Fruit fly (Drosophila melanogaster): Measurements from ENCODE around the gene AkhR.

The AkhR gene

dm6 chr2L:6667719-6668325 lies 48.2 kb downstream of the AkhR start, which contains the start of gene Galt (continued):
- peak; percentile 52 for TF ChIP-seq Xrp1 (GFP tag; IDR thresholded peaks at IDR 0.05)
- no peak for TF ChIP-seq Atf6 (GFP tag; IDR thresholded peaks at IDR 0.05)
- no peak for TF ChIP-seq Nf-YC (tag; optimal IDR thresholded peaks at IDR 0.05)
- no peak for TF ChIP-seq CTCF (GFP tag; optimal IDR thresholded peaks at IDR 0.05)
- TF ChIP-seq CG14965 (GFP tag; optimal IDR thresholded peaks at IDR 0.05; ENCODE audit: borderline replicate concordance): no peak
- no peak for TF ChIP-seq yki (optimal IDR thresholded peaks at IDR 0.05)
- no peak for TF ChIP-seq CG17802 (tag; optimal IDR thresholded peaks at IDR 0.05)
- 0 out of 2 replicates have a peak, but pooled peaks have one; percentile 21 for TF ChIP-seq CG32767 (GFP tag; IDR thresholded peaks at IDR 0.05)
- peak; percentile 70 for TF ChIP-seq vnd (GFP tag; IDR thresholded peaks at IDR 0.05; ENCODE audit: partially characterized antibody)
- no peak for TF ChIP-seq jigr1 (GFP tag; IDR thresholded peaks at IDR 0.05)
- no peak for TF ChIP-seq Atf-2 (GFP tag; optimal IDR thresholded peaks at IDR 0.05)
- no peak for TF ChIP-seq usp (GFP tag; optimal IDR thresholded peaks at IDR 0.05)
- no peak; the same call in 1 of the 2 replicates for TF ChIP-seq Awh (GFP tag; IDR thresholded peaks at IDR 0.05)
- no peak for TF ChIP-seq dati (GFP tag; IDR thresholded peaks at IDR 0.05)
- no peak for TF ChIP-seq Usf (GFP tag; optimal IDR thresholded peaks at IDR 0.05)
- TF ChIP-seq CG9437 (GFP tag; optimal IDR thresholded peaks at IDR 0.05): peak; percentile 50
- TF ChIP-seq slou (GFP tag; optimal IDR thresholded peaks at IDR 0.05): no peak
- no peak for TF ChIP-seq Aef1 (GFP tag; IDR thresholded peaks at IDR 0.05)
- TF ChIP-seq unc-4 (GFP tag; IDR thresholded peaks at IDR 0.05; ENCODE audit: partially characterized antibody): peak; percentile 63
- TF ChIP-seq CG12236 (GFP tag; optimal IDR thresholded peaks at IDR 0.05): no peak
- no peak for TF ChIP-seq ems (GFP tag; optimal IDR thresholded peaks at IDR 0.05)
- no peak for TF ChIP-seq emc (GFP tag; optimal IDR thresholded peaks at IDR 0.05)
- no peak for TF ChIP-seq C15 (GFP tag; IDR thresholded peaks at IDR 0.05)
- no peak for TF ChIP-seq hth (optimal IDR thresholded peaks at IDR 0.05)
- no peak for TF ChIP-seq TFAM (GFP tag; optimal IDR thresholded peaks at IDR 0.05)
- peak; percentile 48 for TF ChIP-seq caup (GFP tag; optimal IDR thresholded peaks at IDR 0.05; ENCODE audit: severe bottlenecking)
- no peak for TF ChIP-seq CG18476 (GFP tag; optimal IDR thresholded peaks at IDR 0.05)
- no peak for TF ChIP-seq CG18011 (GFP tag; optimal IDR thresholded peaks at IDR 0.05)
- TF ChIP-seq CG3847 (GFP tag; IDR thresholded peaks at IDR 0.05): no peak
- TF ChIP-seq HmgZ (tag; optimal IDR thresholded peaks at IDR 0.05): peak; percentile 19
- peak; percentile 99 for TF ChIP-seq sd (tag; optimal IDR thresholded peaks at IDR 0.05)
- TF ChIP-seq NFAT (GFP tag; IDR thresholded peaks at IDR 0.05): peak; percentile 79; the same call in 1 of the 2 replicates
- peak; percentile 35 for TF ChIP-seq CG7271 (tag; optimal IDR thresholded peaks at IDR 0.05)
- no peak for TF ChIP-seq CG10654 (GFP tag; optimal IDR thresholded peaks at IDR 0.05)
- TF ChIP-seq CG31224 (GFP tag; IDR thresholded peaks at IDR 0.05): no peak
- no peak for TF ChIP-seq CG5180 (GFP tag; optimal IDR thresholded peaks at IDR 0.05)
- no peak for TF ChIP-seq Poxn (GFP tag; IDR thresholded peaks at IDR 0.05)
- peak; percentile 54 for TF ChIP-seq CG7987 (GFP tag; optimal IDR thresholded peaks at IDR 0.05)
- no peak for TF ChIP-seq dmrt99B (tag; optimal IDR thresholded peaks at IDR 0.05)
- no peak for TF ChIP-seq bowl (GFP tag; IDR thresholded peaks at IDR 0.05)
- TF ChIP-seq Fer3 (tag; optimal IDR thresholded peaks at IDR 0.05): peak; percentile 2
- peak; percentile 12; the same call in 1 of the 2 replicates for TF ChIP-seq CG32532 (GFP tag; IDR thresholded peaks at IDR 0.05)
- peak; percentile 56 for TF ChIP-seq CG12299 (tag; optimal IDR thresholded peaks at IDR 0.05)
- TF ChIP-seq CG13287 (GFP tag; IDR thresholded peaks at IDR 0.05; ENCODE audit: partially characterized antibody): peak; percentile 81
- TF ChIP-seq Gsc (GFP tag; IDR thresholded peaks at IDR 0.05): no peak
- TF ChIP-seq Fer2 (tag; optimal IDR thresholded peaks at IDR 0.05): no peak
- no peak for TF ChIP-seq CG11723 (GFP tag; optimal IDR thresholded peaks at IDR 0.05)
- TF ChIP-seq CG4820 (GFP tag; optimal IDR thresholded peaks at IDR 0.05): no peak
- no peak for TF ChIP-seq CG12219 (GFP tag; optimal IDR thresholded peaks at IDR 0.05)
- no peak for TF ChIP-seq wdn (GFP tag; IDR thresholded peaks at IDR 0.05)
- no peak for TF ChIP-seq CG11696 (GFP tag; IDR thresholded peaks at IDR 0.05)
- no peak for TF ChIP-seq repo (GFP tag; optimal IDR thresholded peaks at IDR 0.05)

Data from whole organism, embryonic.